Worm (Caenorhabditis elegans) whole organism, L1 larva: ENCODE measurements around the gene F46G11.4.

Experiments
- dsc-1 ChIP-seq: sonication (generic microtip); optimal IDR thresholded peaks from 2 replicates; lab custom pipeline; 2016; ENCODE audit warnings: mild to moderate bottlenecking, missing genetic modification characterization, missing compliant biosample characterization
- fos-1 ChIP-seq: fragments of 150-350 bp; optimal IDR thresholded peaks from 2 replicates; lab custom pipeline; 2014; ENCODE audit warnings: missing biosample characterization, missing genetic modification characterization
- jun-1 ChIP-seq: fragments of 150-350 bp; optimal IDR thresholded peaks from 2 replicates; lab custom pipeline; 2014; ENCODE audit warnings: missing biosample characterization, missing genetic modification reagents, missing genetic modification characterization
- lin-39 ChIP-seq: fragments of 150-350 bp; optimal IDR thresholded peaks from 2 replicates; lab custom pipeline; 2014; ENCODE audit warnings: missing biosample characterization, missing genetic modification reagents, missing genetic modification characterization
- mef-2 ChIP-seq: fragments of 150-350 bp; optimal IDR thresholded peaks from 2 replicates; lab custom pipeline; 2014; ENCODE audit warnings: missing biosample characterization, missing genetic modification characterization
- nhr-11 ChIP-seq: fragments of 150-350 bp; optimal IDR thresholded peaks from 2 replicates; lab custom pipeline; 2014; ENCODE audit warnings: missing biosample characterization, missing genetic modification characterization
- nhr-19 ChIP-seq: fragments of 200-800 bp; sonication (Bioruptor generic); conservative IDR thresholded peaks from 2 replicates; pipeline ENCODE4 v1.3.6; 2022; ENCODE audit warnings: missing genetic modification characterization, missing compliant biosample characterization
- nhr-237 ChIP-seq: fragments of 150-350 bp; optimal IDR thresholded peaks from 2 replicates; lab custom pipeline; 2014; ENCODE audit warnings: missing biosample characterization, missing genetic modification characterization
- nhr-28 ChIP-seq: fragments of 150-350 bp; optimal IDR thresholded peaks from 2 replicates; lab custom pipeline; 2014; ENCODE audit warnings: missing biosample characterization, missing genetic modification characterization
- tbx-2 ChIP-seq: sonication (generic microtip); optimal IDR thresholded peaks from 2 replicates; lab custom pipeline; 2016; ENCODE audit warnings: missing genetic modification characterization, missing compliant biosample characterization
- unc-62 ChIP-seq: fragments of 150-350 bp; optimal IDR thresholded peaks from 2 replicates; lab custom pipeline; 2014; ENCODE audit warnings: missing biosample characterization, missing genetic modification reagents, missing genetic modification characterization
- zag-1 ChIP-seq: fragments of 150-350 bp; optimal IDR thresholded peaks from 2 replicates; lab custom pipeline; 2014; ENCODE audit warnings: missing biosample characterization, missing genetic modification characterization

- TF ChIP-seq nhr-28 (tag; lab: Kevin White, UChicago) (no peak), nhr-11 (no peak), dsc-1 (tag; lab: Kevin White, UChicago) (no peak), mef-2 (tag; lab: Kevin White, UChicago) (no peak), zag-1 (tag; lab: Kevin White, UChicago) (no peak), unc-62 (GFP tag; lab: Kevin White, UChicago) (no peak), jun-1 (no peak), lin-39 (no peak), fos-1 (tag; lab: Kevin White, UChicago) (no peak), nhr-237 (tag; lab: Kevin White, UChicago) (no peak), tbx-2 (tag; lab: Kevin White, UChicago) (no peak), nhr-19 (no peak)
Measured at ce11 chrX:5815343-5815742, 16.8 kb upstream of the F46G11.4 start.
